Worm (Caenorhabditis elegans): Measurements from ENCODE around the gene T05C12.4.

Gene T05C12.4

DNA sequence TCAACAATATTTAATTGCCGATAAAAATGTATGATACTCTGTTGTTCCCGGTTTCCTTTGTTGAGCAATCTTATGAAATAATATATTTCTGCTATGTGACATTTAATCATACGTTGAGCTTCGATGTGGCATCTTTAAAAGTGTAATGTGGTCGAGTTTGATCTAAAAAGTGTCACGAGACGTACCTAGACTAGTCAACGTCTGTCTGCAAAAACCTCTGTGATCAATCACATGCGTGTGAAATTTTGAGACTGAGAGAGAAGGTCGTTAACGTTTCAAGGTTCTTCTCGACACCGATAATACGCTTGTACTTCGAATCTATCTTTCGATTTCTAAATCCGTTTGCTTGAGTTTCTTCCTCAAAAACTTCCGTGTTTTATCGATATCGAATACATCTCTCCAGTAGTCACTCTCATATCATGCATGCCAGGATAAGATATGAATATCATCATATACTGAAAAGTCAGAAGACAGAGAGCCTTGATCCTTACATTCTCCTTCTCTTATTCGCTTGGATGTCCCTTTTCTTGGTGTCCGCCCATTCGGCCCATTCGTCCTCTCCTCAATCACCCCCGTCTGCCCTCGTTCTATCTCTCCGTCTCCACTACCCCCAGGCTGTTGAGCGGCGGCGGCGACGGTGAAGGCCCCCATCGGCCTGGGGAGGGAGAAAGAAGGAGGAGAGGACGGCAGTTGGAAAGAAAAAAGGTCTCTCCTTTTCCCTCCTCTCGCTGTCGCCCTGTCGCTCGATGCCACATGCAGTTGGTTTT, 51.7 kb downstream of the T05C12.4 start (continued):
- no peak for TF ChIP-seq nhr-76 (tag; optimal IDR thresholded peaks at IDR 0.05)
- no peak for TF ChIP-seq sptf-1 (tag; optimal IDR thresholded peaks at IDR 0.05)
- TF ChIP-seq unc-30 (tag; optimal IDR thresholded peaks at IDR 0.05): no peak
- peak; percentile 70 for TF ChIP-seq grh-1 (GFP tag; IDR thresholded peaks at IDR 0.05)
- TF ChIP-seq C34B4.2 (tag; optimal IDR thresholded peaks at IDR 0.05): no peak
- peak; percentile 22 for TF ChIP-seq aha-1 (tag; optimal IDR thresholded peaks at IDR 0.05)
- TF ChIP-seq dsc-1 (tag; optimal IDR thresholded peaks at IDR 0.05): peak; percentile 15
- no peak for TF ChIP-seq zip-4 (GFP tag; optimal IDR thresholded peaks at IDR 0.05)
- peak; percentile 19 to 75 for TF ChIP-seq lin-35 (GFP tag; optimal IDR thresholded peaks at IDR 0.05)
- TF ChIP-seq nhr-20 (tag; optimal IDR thresholded peaks at IDR 0.05): peak; percentile 92
- peak in 5 of 6 experiments; percentile 9 to 77 (median 50) for TF ChIP-seq elt-3 (tag; optimal IDR thresholded peaks at IDR 0.05)
- peak; percentile 69 to 76 for TF ChIP-seq lsy-2 (tag; optimal IDR thresholded peaks at IDR 0.05)
- TF ChIP-seq nhr-84 (tag; optimal IDR thresholded peaks at IDR 0.05): no peak
- peak; percentile 27 for TF ChIP-seq swsn-7 (tag; optimal IDR thresholded peaks at IDR 0.05)
- peak in 2 of 3 experiments; percentile 39 to 41 for TF ChIP-seq ceh-82 (tag; optimal IDR thresholded peaks at IDR 0.05)
- TF ChIP-seq jun-1 (tag; optimal IDR thresholded peaks at IDR 0.05): no peak
- peak; percentile 56 for TF ChIP-seq lin-39 (tag; optimal IDR thresholded peaks at IDR 0.05)
- no peak for TF ChIP-seq egl-27 (tag; optimal IDR thresholded peaks at IDR 0.05)
- TF ChIP-seq unc-62 (GFP tag; optimal IDR thresholded peaks at IDR 0.05): no peak
- TF ChIP-seq ama-1 (optimal IDR thresholded peaks at IDR 0.05): no peak
- TF ChIP-seq unc-98 (GFP tag; IDR thresholded peaks at IDR 0.05): no peak
- TF ChIP-seq ztf-4 (tag; optimal IDR thresholded peaks at IDR 0.05): peak; percentile 57
- peak; percentile 17 for TF ChIP-seq elt-2 (tag; optimal IDR thresholded peaks at IDR 0.05)
- TF ChIP-seq sup-37 (GFP tag; optimal IDR thresholded peaks at IDR 0.05): no peak
- no peak for TF ChIP-seq hlh-4 (tag; optimal IDR thresholded peaks at IDR 0.05)
- TF ChIP-seq fos-1 (tag; optimal IDR thresholded peaks at IDR 0.05): no peak
- peak; percentile 59 for TF ChIP-seq nhr-47 (tag; optimal IDR thresholded peaks at IDR 0.05)
- no peak for TF ChIP-seq fkh-10 (GFP tag; optimal IDR thresholded peaks at IDR 0.05)
- peak; percentile 46 for TF ChIP-seq egl-13 (tag; optimal IDR thresholded peaks at IDR 0.05)
- TF ChIP-seq fkh-4 (tag; optimal IDR thresholded peaks at IDR 0.05; ENCODE audit: borderline replicate concordance): no peak
- TF ChIP-seq irx-1 (tag; optimal IDR thresholded peaks at IDR 0.05): peak; percentile 30
- TF ChIP-seq pag-3 (tag; optimal IDR thresholded peaks at IDR 0.05; ENCODE audit: borderline replicate concordance, insufficient read depth): peak; percentile 81
- peak; percentile 29 for TF ChIP-seq C16A3.4 (tag; optimal IDR thresholded peaks at IDR 0.05)

DNA sequence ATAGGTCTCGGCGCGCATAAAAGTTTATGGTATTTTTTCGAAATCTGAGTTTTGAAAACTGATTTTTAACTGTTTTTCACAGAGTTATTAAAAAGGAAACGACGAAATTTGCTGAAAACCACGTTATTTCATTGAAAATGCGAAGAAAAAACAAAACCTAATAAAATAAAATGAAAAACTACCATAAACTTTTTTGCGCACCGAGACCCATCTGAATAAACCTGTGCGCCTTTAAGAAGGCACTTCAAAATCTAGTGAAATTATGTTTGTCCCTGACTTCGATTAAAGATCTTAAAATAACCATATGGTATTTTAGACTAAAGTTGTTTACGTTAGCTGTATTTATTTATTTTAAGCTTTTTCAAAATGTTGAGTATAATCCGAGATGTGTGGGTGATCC, 52.4 kb downstream of the T05C12.4 start:
- TF ChIP-seq efl-1 (optimal IDR thresholded peaks at IDR 0.05) (no peak), efl-1 (GFP tag; optimal IDR thresholded peaks at IDR 0.05 in 1 of 2) (peak in 1 of 2 experiments; percentile 74), nhr-90 (tag; optimal IDR thresholded peaks at IDR 0.05; ENCODE audit: poor library complexity) (no peak), nhr-28 (tag; optimal IDR thresholded peaks at IDR 0.05) (no peak)

Measured in whole organism, L1 larva.